Worm (Caenorhabditis elegans) whole organism, L1 larva: ENCODE data around the gene F26F12.3.

ENCODE experiments used
- blmp-1 ChIP-seq: fragments of 150-350 bp; optimal IDR thresholded peaks from 2 replicates; lab custom pipeline; 2014; ENCODE audit warnings: missing biosample characterization, missing genetic modification characterization
- sup-37 ChIP-seq: fragments of 200-800 bp; sonication (Bioruptor generic); optimal IDR thresholded peaks from 2 replicates; lab custom pipeline; 2018; ENCODE audit warnings: mild to moderate bottlenecking, missing genetic modification characterization, missing compliant biosample characterization
- unc-98 ChIP-seq: fragments of 200-800 bp; sonication (Bioruptor generic); IDR thresholded peaks from 2 replicates; pipeline ENCODE4 v1.3.6; 2022; ENCODE audit warnings: missing genetic modification characterization, missing compliant biosample characterization

DNA sequence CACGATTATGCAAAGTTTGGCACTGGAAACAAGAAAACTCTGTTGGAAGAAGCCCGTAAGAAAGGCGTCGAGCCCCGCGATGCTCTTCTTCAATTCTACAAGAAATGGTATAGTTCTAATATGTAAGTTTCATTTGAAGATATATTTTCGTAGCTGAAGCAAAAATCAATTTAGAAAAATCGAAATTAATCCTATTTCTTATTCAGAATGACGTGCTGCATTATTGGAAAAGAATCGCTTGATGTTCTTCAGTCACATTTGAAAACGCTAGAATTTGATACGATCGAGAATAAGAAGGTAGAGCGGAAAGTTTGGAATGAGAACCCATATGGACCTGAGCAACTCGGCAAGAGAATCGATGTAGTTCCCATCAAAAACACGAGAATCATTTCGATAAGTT is 31.4 kb upstream of the F26F12.3 start:
- TF ChIP-seq unc-98 (GFP tag; lab: Robert Waterston, UW) (no peak), blmp-1 (no peak), sup-37 (GFP tag; lab: Kevin White, UChicago) (no peak)
